Worm (Caenorhabditis elegans) whole organism, L4 larva: ENCODE data around the gene R06F6.12.

ENCODE experiments used
- T20F7.1 ChIP-seq: fragments of 200-800 bp; sonication (Bioruptor generic); optimal IDR thresholded peaks from 2 replicates; lab custom pipeline; 2018; ENCODE audit warnings: mild to moderate bottlenecking, missing genetic modification characterization, missing compliant biosample characterization
- Y48G9A.11 ChIP-seq: fragments of 200-800 bp; sonication (Bioruptor generic); IDR thresholded peaks from 2 replicates; pipeline ENCODE4 v1.3.6; 2022; ENCODE audit warnings: missing genetic modification reagents, missing genetic modification characterization, missing compliant biosample characterization
- Y5F2A.4 ChIP-seq: fragments of 200-800 bp; sonication (Bioruptor generic); optimal IDR thresholded peaks from 2 replicates; lab custom pipeline; 2018; ENCODE audit warnings: mild to moderate bottlenecking, missing genetic modification characterization, missing compliant biosample characterization
- ZK337.2 ChIP-seq: fragments of 200-800 bp; sonication (Bioruptor generic); IDR thresholded peaks from 2 replicates; pipeline ENCODE4 v1.3.6; 2022; ENCODE audit warnings: missing genetic modification reagents, missing genetic modification characterization, missing compliant biosample characterization
- ZK546.5 ChIP-seq, 2 experiments: sonication (generic microtip); optimal IDR thresholded peaks; 2 replicates each; lab custom pipeline; 2017; ENCODE audit warnings: missing biosample characterization in 2 of 2, missing genetic modification characterization in 2 of 2
- aha-1 ChIP-seq: fragments of 150-350 bp; peaks from one replicate; lab custom pipeline; 2014; ENCODE audit warnings: missing biosample characterization, missing genetic modification characterization
- arid-1 ChIP-seq: fragments of 200-800 bp; sonication (Bioruptor generic); conservative IDR thresholded peaks from 2 replicates; pipeline ENCODE4 v1.3.6; 2022; ENCODE audit warnings: missing genetic modification reagents, missing genetic modification characterization, missing compliant biosample characterization
- ceh-20 ChIP-seq: fragments of 200-800 bp; sonication (Bioruptor generic); IDR thresholded peaks from 2 replicates; pipeline ENCODE4 v1.3.6; 2022; ENCODE audit warnings: missing genetic modification reagents, missing genetic modification characterization, missing compliant biosample characterization
- ctbp-1 ChIP-seq: fragments of 200-800 bp; sonication (Bioruptor generic); IDR thresholded peaks from 2 replicates; pipeline ENCODE4 v1.3.6; 2022; ENCODE audit warnings: missing genetic modification reagents, missing genetic modification characterization, missing compliant biosample characterization
- daf-12 ChIP-seq: fragments of 150-350 bp; optimal IDR thresholded peaks from 2 replicates; lab custom pipeline; 2014; ENCODE audit warnings: missing biosample characterization, missing genetic modification reagents, missing genetic modification characterization
- daf-19 ChIP-seq: fragments of 200-800 bp; sonication (Bioruptor generic); conservative IDR thresholded peaks from 2 replicates; pipeline ENCODE4 v1.3.6; 2022; ENCODE audit warnings: missing genetic modification characterization, missing compliant biosample characterization
- daf-8 ChIP-seq: fragments of 200-800 bp; sonication (Bioruptor generic); IDR thresholded peaks from 2 replicates; pipeline ENCODE4 v1.3.6; 2022; ENCODE audit warnings: missing genetic modification characterization, missing compliant biosample characterization
- dmd-6 ChIP-seq: fragments of 200-800 bp; sonication (Bioruptor generic); IDR thresholded peaks from 2 replicates; pipeline ENCODE4 v1.3.6; 2022; ENCODE audit warnings: missing genetic modification reagents, missing genetic modification characterization, missing compliant biosample characterization
- dpl-1 ChIP-seq: fragments of 150-350 bp; optimal IDR thresholded peaks from 2 replicates; lab custom pipeline; 2014; ENCODE audit warnings: missing biosample characterization, missing genetic modification reagents, missing genetic modification characterization
- duxl-1 ChIP-seq: sonication (generic microtip); optimal IDR thresholded peaks from 2 replicates; lab custom pipeline; 2016; ENCODE audit warnings: mild to moderate bottlenecking, missing genetic modification characterization, moderate library complexity, missing compliant biosample characterization; ENCODE audit not compliant: poor library complexity
- dve-1 ChIP-seq: sonication (generic microtip); optimal IDR thresholded peaks from 2 replicates; lab custom pipeline; 2017; ENCODE audit warnings: antibody characterized with exemption, mild to moderate bottlenecking, missing genetic modification characterization, missing compliant biosample characterization; ENCODE audit not compliant: insufficient read depth
- fkh-10 ChIP-seq: fragments of 150-350 bp; optimal IDR thresholded peaks from 2 replicates; lab custom pipeline; 2014; ENCODE audit warnings: missing biosample characterization, missing genetic modification reagents, missing genetic modification characterization
- gei-8 ChIP-seq: fragments of 200-800 bp; sonication (Bioruptor generic); optimal IDR thresholded peaks from 2 replicates; lab custom pipeline; 2018; ENCODE audit warnings: mild to moderate bottlenecking, missing genetic modification characterization, missing compliant biosample characterization
- hif-1 ChIP-seq, 2 experiments: sonication (generic microtip); optimal IDR thresholded peaks; 2 replicates each; lab custom pipeline; 2016 to 2017; ENCODE audit warnings: missing compliant biosample characterization in 2 of 2, missing genetic modification characterization in 2 of 2, missing genetic modification reagents in 2 of 2, missing genotype in 2 of 2, mild to moderate bottlenecking in 1 of 2
- hlh-30 ChIP-seq: sonication (generic microtip); optimal IDR thresholded peaks from 2 replicates; lab custom pipeline; 2017; ENCODE audit warnings: antibody characterized with exemption, mild to moderate bottlenecking, missing genetic modification characterization, missing compliant biosample characterization; ENCODE audit not compliant: insufficient read depth
- hmg-1.1 ChIP-seq: fragments of 200-800 bp; sonication (Bioruptor generic); IDR thresholded peaks from 2 replicates; pipeline ENCODE4 v1.3.6; 2022; ENCODE audit warnings: missing genetic modification reagents, missing genetic modification characterization, missing compliant biosample characterization
- lin-1 ChIP-seq: fragments of 200-800 bp; sonication (Bioruptor generic); IDR thresholded peaks from 2 replicates; pipeline ENCODE4 v1.3.6; 2022; ENCODE audit warnings: missing genetic modification reagents, missing genetic modification characterization, missing compliant biosample characterization
- lin-39 ChIP-seq: fragments of 150-350 bp; optimal IDR thresholded peaks from 2 replicates; lab custom pipeline; 2014; ENCODE audit warnings: missing biosample characterization, missing genetic modification reagents, missing genetic modification characterization
- lsy-2 ChIP-seq, 2 experiments: fragments of 150-350 bp in 1 of 2; sonication (generic microtip) in 1 of 2; optimal IDR thresholded peaks; 2 replicates each; lab custom pipeline; 2014 to 2017; ENCODE audit warnings: missing biosample characterization in 2 of 2, missing genetic modification characterization in 2 of 2
- mdl-1 ChIP-seq, 2 experiments: fragments of 150-350 bp in 1 of 2; sonication (generic microtip) in 1 of 2; optimal IDR thresholded peaks; 2 replicates each; lab custom pipeline; 2014 to 2017; ENCODE audit warnings: missing biosample characterization in 2 of 2, missing genetic modification characterization in 2 of 2
- mes-2 ChIP-seq: sonication (generic microtip); optimal IDR thresholded peaks from 2 replicates; lab custom pipeline; 2016; ENCODE audit warnings: missing genotype, mild to moderate bottlenecking, missing genetic modification characterization, missing compliant biosample characterization; ENCODE audit not compliant: poor library complexity, severe bottlenecking
- nhr-102 ChIP-seq: sonication (generic microtip); optimal IDR thresholded peaks from 2 replicates; lab custom pipeline; 2016; ENCODE audit warnings: mild to moderate bottlenecking, missing genetic modification characterization, moderate library complexity, missing compliant biosample characterization
- nhr-25 ChIP-seq: sonication (generic microtip); optimal IDR thresholded peaks from 2 replicates; lab custom pipeline; 2017; ENCODE audit warnings: missing genetic modification characterization, mild to moderate bottlenecking, missing compliant biosample characterization, antibody characterized with exemption, moderate library complexity, borderline replicate concordance; ENCODE audit not compliant: insufficient read depth
- nhr-28 ChIP-seq: fragments of 150-350 bp; optimal IDR thresholded peaks from 2 replicates; lab custom pipeline; 2014; ENCODE audit warnings: missing biosample characterization, missing genetic modification characterization
- nhr-41 ChIP-seq: fragments of 200-800 bp; sonication (Bioruptor generic); IDR thresholded peaks from 2 replicates; pipeline ENCODE4 v1.3.6; 2022; ENCODE audit warnings: missing genetic modification reagents, missing genetic modification characterization, missing compliant biosample characterization
- pha-4 ChIP-seq, 2 experiments: fragments of 150-350 bp in 1 of 2; fragments of 200-800 bp in 1 of 2; sonication (Bioruptor generic) in 1 of 2; IDR thresholded peaks in 1 of 2; optimal IDR thresholded peaks in 1 of 2; 2 replicates each; pipeline versions ENCODE4 v1.3.6 to Lab custom; 2014 to 2022; ENCODE audit warnings: missing genetic modification characterization in 2 of 2, missing genetic modification reagents in 2 of 2, missing biosample characterization in 1 of 2, missing compliant biosample characterization in 1 of 2
- pqm-1 ChIP-seq: sonication (generic microtip); optimal IDR thresholded peaks from 2 replicates; lab custom pipeline; 2017; ENCODE audit warnings: missing biosample characterization, missing genetic modification characterization
- set-16 ChIP-seq: fragments of 200-800 bp; sonication (Bioruptor generic); IDR thresholded peaks from 2 replicates; pipeline ENCODE4 v1.3.6; 2022; ENCODE audit warnings: missing genetic modification reagents, missing genetic modification characterization, missing compliant biosample characterization
- snpc-1.2 ChIP-seq: fragments of 200-800 bp; sonication (Bioruptor generic); IDR thresholded peaks from 2 replicates; pipeline ENCODE4 v1.3.6; 2022; ENCODE audit warnings: missing genetic modification reagents, missing genetic modification characterization, missing compliant biosample characterization
- unc-62 ChIP-seq, 3 experiments: fragments of 150-350 bp in 1 of 3; sonication (generic microtip); optimal IDR thresholded peaks in 2 of 3; peaks in 1 of 3; 1 replicate in 1 of 3; 2 replicates in 2 of 3; lab custom pipeline; 2014 to 2017; ENCODE audit warnings: missing biosample characterization in 3 of 3, missing genetic modification characterization in 3 of 3, missing genetic modification reagents in 3 of 3, missing genotype in 1 of 3
- zag-1 ChIP-seq: fragments of 150-350 bp; optimal IDR thresholded peaks from 2 replicates; lab custom pipeline; 2014; ENCODE audit warnings: missing biosample characterization, missing genetic modification characterization
- zfp-3 ChIP-seq: fragments of 200-800 bp; sonication (Bioruptor generic); conservative IDR thresholded peaks from 2 replicates; pipeline ENCODE4 v1.3.6; 2022; ENCODE audit warnings: missing genetic modification reagents, missing genetic modification characterization, missing compliant biosample characterization
- ztf-7 ChIP-seq: fragments of 150-350 bp; optimal IDR thresholded peaks from 2 replicates; lab custom pipeline; 2014; ENCODE audit warnings: missing biosample characterization, missing genetic modification characterization

Gene R06F6.12

DNA sequence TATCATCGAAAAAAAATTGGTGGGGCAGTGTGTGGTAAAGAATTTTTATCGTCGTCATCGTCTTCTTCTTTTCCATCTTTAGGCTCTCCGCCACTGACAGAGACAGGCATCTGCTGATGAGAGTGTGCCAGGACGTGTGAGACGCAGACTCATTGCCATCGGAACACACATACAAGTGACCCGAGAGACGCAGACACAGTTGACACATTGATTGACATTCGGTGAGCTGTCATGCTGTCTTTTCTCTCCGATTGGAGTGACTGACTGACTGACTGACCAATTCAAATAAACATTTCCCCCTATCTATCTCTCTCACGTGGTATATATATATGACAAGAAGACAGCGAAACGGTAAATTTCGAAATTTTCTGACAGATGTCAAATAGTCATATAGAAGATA is 27.2 kb upstream of the R06F6.12 start (continued):
- TF ChIP-seq ctbp-1 (GFP tag; lab: Robert Waterston, UW): 0 out of 2 replicates have a peak, but pooled peaks have one; percentile 29
- TF ChIP-seq ZK337.2 (GFP tag; lab: Robert Waterston, UW): no peak
- TF ChIP-seq Y5F2A.4 (GFP tag; lab: Kevin White, UChicago): no peak
- TF ChIP-seq ZK546.5 (tag; optimal IDR thresholded peaks at IDR 0.05; lab: Kevin White, UChicago): no peak
- peak; percentile 67; the same call in 1 of the 2 replicates for TF ChIP-seq hmg-1.1 (GFP tag; lab: Robert Waterston, UW)
- TF ChIP-seq hif-1 (tag; optimal IDR thresholded peaks at IDR 0.05; lab: Kevin White, UChicago): peak in 1 of 2 experiments; percentile 32
- TF ChIP-seq gei-8 (GFP tag; lab: Kevin White, UChicago): peak; percentile 66
- peak; percentile 73 for TF ChIP-seq nhr-25 (tag; lab: Kevin White, UChicago)
- peak; percentile 86 for TF ChIP-seq dve-1 (tag; lab: Kevin White, UChicago)
- TF ChIP-seq lin-1 (GFP tag; lab: Robert Waterston, UW): peak; percentile 61
- peak in 1 of 2 experiments; percentile 57 for TF ChIP-seq mdl-1 (tag; optimal IDR thresholded peaks at IDR 0.05; lab: Kevin White, UChicago)
- TF ChIP-seq duxl-1 (tag; lab: Kevin White, UChicago): no peak
- TF ChIP-seq hlh-30: peak; percentile 94
- TF ChIP-seq zag-1: no peak
- TF ChIP-seq fkh-10: no peak
- TF ChIP-seq pqm-1 (tag; lab: Kevin White, UChicago): peak; percentile 22
- peak; percentile 97 for TF ChIP-seq dmd-6
- TF ChIP-seq arid-1 (GFP tag; lab: Robert Waterston, UW): 0 out of 2 replicates have a peak, but pooled peaks have one; percentile 25
- peak; percentile 79 to 100 for TF ChIP-seq unc-62 (GFP tag; optimal IDR thresholded peaks at IDR 0.05 in 1 of 2; lab: Kevin White, UChicago)
- TF ChIP-seq unc-62 (tag; optimal IDR thresholded peaks at IDR 0.05; lab: Kevin White, UChicago): no peak
- peak; percentile 96 for TF ChIP-seq ceh-20 (GFP tag; lab: Robert Waterston, UW)
- peak; percentile 50 for TF ChIP-seq mes-2 (tag; lab: Kevin White, UChicago)
- TF ChIP-seq T20F7.1 (GFP tag; lab: Kevin White, UChicago): peak; percentile 83
- peak; percentile 62 for TF ChIP-seq set-16 (GFP tag; lab: Robert Waterston, UW)
- peak in 1 of 2 experiments; percentile 81 for TF ChIP-seq lsy-2 (tag; optimal IDR thresholded peaks at IDR 0.05; lab: Kevin White, UChicago)
- TF ChIP-seq dpl-1 (GFP tag; lab: Kevin White, UChicago): peak; percentile 48
- TF ChIP-seq lin-39 (tag; lab: Kevin White, UChicago): no peak
- TF ChIP-seq nhr-28 (tag; lab: Kevin White, UChicago): peak; percentile 66
- no peak for TF ChIP-seq daf-12 (tag; lab: Kevin White, UChicago)
- peak; percentile 48 for TF ChIP-seq ztf-7 (tag; lab: Kevin White, UChicago)
- TF ChIP-seq nhr-102 (tag; lab: Kevin White, UChicago): peak; percentile 89
- no peak for TF ChIP-seq Y48G9A.11 (GFP tag; lab: Robert Waterston, UW)
- no peak for TF ChIP-seq daf-19 (GFP tag; lab: Robert Waterston, UW)
- peak; percentile 81; the same call in 1 of the 2 replicates for TF ChIP-seq nhr-41
- no peak for TF ChIP-seq daf-8
- peak; percentile 65 for TF ChIP-seq pha-4 (GFP tag; IDR thresholded peaks at IDR 0.05; lab: Robert Waterston, UW)
- TF ChIP-seq pha-4 (tag; optimal IDR thresholded peaks at IDR 0.05; lab: Kevin White, UChicago): peak; percentile 29
- TF ChIP-seq, all 104 proteins: peak for 46

DNA sequence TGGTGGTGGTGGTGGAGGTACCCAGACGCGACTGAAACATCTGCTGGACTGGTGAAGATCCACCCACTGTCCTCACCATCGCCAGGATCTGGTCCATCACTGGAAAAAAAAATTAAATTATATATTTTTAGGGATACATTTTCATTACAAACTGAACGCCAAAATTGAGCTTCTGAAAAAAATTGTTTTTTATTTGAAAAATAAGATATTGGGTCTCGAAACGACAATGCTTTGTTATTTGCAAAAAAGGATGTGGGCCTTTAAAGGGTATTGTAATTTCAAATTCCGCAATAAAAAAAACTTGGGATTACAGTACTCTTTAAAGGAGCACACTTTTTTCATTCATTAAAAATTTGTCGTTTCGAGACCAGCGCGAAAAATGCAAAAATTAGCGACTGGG is 26.0 kb upstream of the R06F6.12 start, which contains the start of gene M106.2:
Gene M106.2, minus strand, starts transcription at position 101 of the 400 bp plus-strand sequence.
- TF ChIP-seq aha-1 (peak; percentile 29), snpc-1.2 (GFP tag; lab: Robert Waterston, UW) (no peak), zfp-3 (0 out of 2 replicates have a peak, but pooled peaks have one; percentile 42)
